Worm (Caenorhabditis elegans): ENCODE results near the gene W04D12.1.

DNA sequence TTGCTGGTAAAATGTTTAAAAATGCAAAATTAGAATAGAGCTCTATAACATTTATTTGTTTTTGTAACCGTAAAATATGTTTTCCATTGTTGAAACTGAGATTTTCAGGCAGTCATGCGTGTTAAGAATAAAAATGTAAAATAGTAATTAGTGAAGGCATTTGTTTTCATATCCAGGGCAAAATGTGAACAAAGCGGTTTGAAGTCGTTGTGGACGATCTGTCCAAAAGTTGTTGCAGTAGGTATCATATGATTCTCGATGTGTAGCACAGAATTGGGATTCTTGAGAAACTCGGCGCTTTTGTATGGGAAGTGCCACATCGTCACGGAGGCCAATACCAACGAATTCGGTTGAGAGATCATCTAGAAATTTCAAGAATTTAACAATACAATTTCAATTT lies 45.6 kb downstream of the W04D12.1 start:
- TF ChIP-seq unc-62 (GFP tag; optimal IDR thresholded peaks at IDR 0.05) (no peak), mep-1 (tag; optimal IDR thresholded peaks at IDR 0.05) (no peak), nhr-28 (tag; optimal IDR thresholded peaks at IDR 0.05) (no peak), drap-1 (GFP tag; optimal IDR thresholded peaks at IDR 0.05) (no peak)

All from whole organism, mixed stage, embryonic.